Worm (Caenorhabditis elegans): ENCODE results near the gene ceh-1.

The ceh-1 gene

ce11 chrX:4632088-4632487, 21.9 kb downstream of the ceh-1 start, which contains the start of gene slcr-46.1:
slcr-46.1 (plus strand) TSS chrX:4632361.
- TF ChIP-seq pqm-1 (tag; optimal IDR thresholded peaks at IDR 0.05) (peak; percentile 38), nhr-23 (tag; optimal IDR thresholded peaks at IDR 0.05) (no peak), elt-2 (tag; optimal IDR thresholded peaks at IDR 0.05) (peak; percentile 56)

DNA sequence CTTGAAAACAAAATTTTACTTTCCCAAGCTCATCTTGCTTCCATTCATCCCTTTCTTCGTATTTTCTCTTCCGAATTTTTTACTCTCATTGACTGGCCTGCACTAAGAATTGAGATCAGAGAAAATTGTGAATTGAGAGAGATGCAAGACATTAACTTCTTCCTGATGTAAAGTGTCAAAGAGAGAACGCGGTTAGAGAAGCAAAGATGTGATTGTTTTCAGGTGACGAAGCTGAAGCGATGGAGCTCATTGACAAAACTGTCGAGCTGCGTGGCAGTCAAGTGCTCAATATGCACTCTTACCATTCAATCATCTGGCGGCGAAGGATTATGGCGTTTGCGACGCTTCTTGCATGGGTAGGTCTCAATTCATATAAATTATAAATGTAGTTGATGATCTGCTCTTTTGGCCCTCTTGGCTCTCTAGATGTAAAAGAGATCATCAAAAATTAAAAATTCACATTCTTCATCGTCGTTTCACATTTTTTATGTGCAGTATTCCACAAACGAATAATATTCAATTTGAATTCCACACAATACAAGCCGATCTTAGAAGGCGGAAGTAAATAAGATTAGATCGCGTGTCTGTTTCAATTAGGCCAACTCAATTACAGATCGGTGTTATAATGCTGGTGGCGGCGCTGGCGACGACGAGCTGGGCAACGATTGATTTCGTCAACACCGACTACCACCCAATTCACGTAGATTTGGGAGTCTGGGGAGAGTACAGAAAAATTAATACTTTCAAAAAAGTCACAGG, 25.0 kb downstream of the ceh-1 start:
- TF ChIP-seq ztf-11 (tag; optimal IDR thresholded peaks at IDR 0.05) (no peak), ceh-82 (tag; optimal IDR thresholded peaks at IDR 0.05) (no peak), fkh-2 (tag; optimal IDR thresholded peaks at IDR 0.05) (no peak), unc-39 (tag; optimal IDR thresholded peaks at IDR 0.05) (no peak), jun-1 (tag; optimal IDR thresholded peaks at IDR 0.05) (no peak), egl-5 (tag; optimal IDR thresholded peaks at IDR 0.05) (peak; percentile 87), ama-1 (optimal IDR thresholded peaks at IDR 0.05) (no peak)

DNA sequence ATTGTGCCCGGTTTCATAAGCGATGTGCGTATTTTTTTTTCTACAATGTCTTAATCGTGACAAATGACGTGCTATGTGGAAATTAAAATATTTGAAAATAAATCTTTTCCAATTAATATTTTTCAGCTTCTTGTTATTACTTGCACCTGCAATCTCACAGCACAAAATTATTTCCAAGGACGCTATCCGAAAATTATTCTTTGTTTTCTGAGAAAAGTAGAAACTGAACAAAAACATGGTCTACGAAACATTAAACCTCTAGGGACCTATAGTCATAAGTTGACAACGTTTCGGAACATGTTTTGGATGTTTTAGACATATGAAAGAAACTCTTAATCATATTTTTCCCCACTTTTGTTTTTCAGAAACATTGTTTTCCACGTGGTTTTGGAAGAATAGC, 25.6 kb downstream of the ceh-1 start:
- no peak for TF ChIP-seq nhr-23 (tag; optimal IDR thresholded peaks at IDR 0.05)
- no peak for TF ChIP-seq eor-1 (tag; optimal IDR thresholded peaks at IDR 0.05)
- no peak for TF ChIP-seq zag-1 (tag; optimal IDR thresholded peaks at IDR 0.05)

- TF ChIP-seq ceh-28 (tag; optimal IDR thresholded peaks at IDR 0.05) = no peak
- no peak for TF ChIP-seq nhr-25 (tag; optimal IDR thresholded peaks at IDR 0.05)
- TF ChIP-seq skn-1 (tag; optimal IDR thresholded peaks at IDR 0.05) = no peak
Measured at ce11 chrX:4626891-4627290, 27.1 kb downstream of the ceh-1 start.

- no peak for TF ChIP-seq pqm-1 (tag; optimal IDR thresholded peaks at IDR 0.05)
- no peak for TF ChIP-seq lin-39 (tag; optimal IDR thresholded peaks at IDR 0.05)
- no peak for TF ChIP-seq tbx-2 (tag; optimal IDR thresholded peaks at IDR 0.05)
- no peak for TF ChIP-seq snpc-4 (tag; optimal IDR thresholded peaks at IDR 0.05)
- no peak for TF ChIP-seq ama-1 (optimal IDR thresholded peaks at IDR 0.05)
- no peak for TF ChIP-seq pha-4 (tag; optimal IDR thresholded peaks at IDR 0.05)
- no peak for TF ChIP-seq lsy-12 (tag; optimal IDR thresholded peaks at IDR 0.05)
- TF ChIP-seq hmg-11 (tag; optimal IDR thresholded peaks at IDR 0.05) = no peak
- no peak for TF ChIP-seq unc-39 (tag; optimal IDR thresholded peaks at IDR 0.05)
- no peak for TF ChIP-seq jun-1 (tag; optimal IDR thresholded peaks at IDR 0.05)
Measured at ce11 chrX:4625080-4625479, 28.9 kb downstream of the ceh-1 start.

DNA sequence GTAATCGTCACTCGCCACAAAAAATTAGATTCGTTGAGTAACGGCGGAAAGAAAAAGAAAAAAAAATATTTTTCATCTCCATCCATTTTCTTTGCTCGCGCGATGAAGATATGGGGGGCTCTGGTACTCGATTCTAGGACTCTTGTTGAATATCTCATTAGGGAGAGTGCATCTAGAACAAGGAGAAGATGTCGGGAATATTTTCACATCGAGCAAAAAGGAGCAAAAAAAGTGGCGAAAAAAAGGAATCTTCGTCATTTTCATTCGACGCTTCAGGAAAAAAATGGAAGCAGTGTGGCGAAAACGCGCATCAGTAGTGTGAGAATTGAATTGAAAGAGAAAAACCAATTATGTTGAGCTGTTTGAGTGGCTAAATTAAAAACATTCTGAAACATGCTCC, 30.2 kb downstream of the ceh-1 start:
- TF ChIP-seq pqm-1 (tag; optimal IDR thresholded peaks at IDR 0.05) = no peak
- no peak for TF ChIP-seq sea-2 (GFP tag; optimal IDR thresholded peaks at IDR 0.05)
- TF ChIP-seq mml-1 (tag; optimal IDR thresholded peaks at IDR 0.05) = no peak
- peak; percentile 29 for TF ChIP-seq fkh-10 (GFP tag; optimal IDR thresholded peaks at IDR 0.05)

DNA sequence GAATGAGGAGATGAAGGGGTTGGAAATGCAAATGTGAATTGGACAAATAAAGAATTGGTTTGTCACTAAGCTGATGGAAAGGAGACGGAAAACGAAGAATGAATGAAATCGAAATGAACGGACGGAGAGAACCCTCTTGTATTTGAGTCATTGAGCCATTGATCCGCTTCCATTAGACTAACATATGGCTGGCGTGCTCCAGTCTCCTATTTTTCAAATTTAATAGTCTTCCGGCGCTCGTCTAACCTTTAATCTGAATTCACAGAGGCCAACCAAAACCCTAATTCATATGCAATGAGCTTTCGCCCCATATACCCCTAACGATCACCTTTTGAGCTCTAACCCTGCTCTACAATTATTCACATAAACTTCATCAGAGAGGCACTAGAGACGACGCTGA, 31.9 kb downstream of the ceh-1 start, which contains the start of gene C46C11.3:
Gene C46C11.3, plus strand, starts transcription at position 301 of the 400 bp plus-strand sequence.
- TF ChIP-seq unc-39 (tag; optimal IDR thresholded peaks at IDR 0.05) = no peak
- no peak for TF ChIP-seq elt-3 (tag; optimal IDR thresholded peaks at IDR 0.05)
- TF ChIP-seq lin-39 (tag; optimal IDR thresholded peaks at IDR 0.05) = no peak
- no peak for TF ChIP-seq aly-2 (tag; optimal IDR thresholded peaks at IDR 0.05)
- no peak for TF ChIP-seq ceh-82 (tag; optimal IDR thresholded peaks at IDR 0.05)
- no peak for TF ChIP-seq nhr-11 (tag; optimal IDR thresholded peaks at IDR 0.05)
- no peak for TF ChIP-seq jun-1 (tag; optimal IDR thresholded peaks at IDR 0.05)
- TF ChIP-seq ztf-4 (tag; optimal IDR thresholded peaks at IDR 0.05) = no peak
- no peak for TF ChIP-seq nhr-77 (tag; optimal IDR thresholded peaks at IDR 0.05)
- TF ChIP-seq nhr-23 (tag; optimal IDR thresholded peaks at IDR 0.05) = no peak
- no peak for TF ChIP-seq mml-1 (tag; optimal IDR thresholded peaks at IDR 0.05)
- TF ChIP-seq eor-1 (tag; optimal IDR thresholded peaks at IDR 0.05) = no peak
- no peak for TF ChIP-seq egl-5 (tag; optimal IDR thresholded peaks at IDR 0.05)
- TF ChIP-seq nhr-12 (tag; optimal IDR thresholded peaks at IDR 0.05) = no peak
- TF ChIP-seq mdl-1 (tag; optimal IDR thresholded peaks at IDR 0.05) = no peak
- TF ChIP-seq fkh-10 (GFP tag; optimal IDR thresholded peaks at IDR 0.05) = no peak

Data from whole organism, L3 larva.